Worm (Caenorhabditis elegans) whole organism, L3 larva: ENCODE results near the gene cah-1.
"Not testable (repeated sequence)": the region's sequence is repeated elsewhere in the genome, so short reads cannot be mapped to it uniquely, and the experiment has no call there.

Experiments used
- mdl-1 ChIP-seq: fragments of 150-350 bp; optimal IDR thresholded peaks from 2 replicates; lab custom pipeline; 2014; ENCODE audit warnings: missing biosample characterization, missing genetic modification characterization
- nfya-1 ChIP-seq: sonication (generic microtip); optimal IDR thresholded peaks from 2 replicates; lab custom pipeline; 2017; ENCODE audit warnings: missing genetic modification characterization, mild to moderate bottlenecking, missing compliant biosample characterization, antibody characterized with exemption, moderate library complexity; ENCODE audit not compliant: insufficient read depth
- snpc-4 ChIP-seq: fragments of 150-350 bp; optimal IDR thresholded peaks from 2 replicates; lab custom pipeline; 2014; ENCODE audit warnings: missing biosample characterization, missing genetic modification characterization

DNA sequence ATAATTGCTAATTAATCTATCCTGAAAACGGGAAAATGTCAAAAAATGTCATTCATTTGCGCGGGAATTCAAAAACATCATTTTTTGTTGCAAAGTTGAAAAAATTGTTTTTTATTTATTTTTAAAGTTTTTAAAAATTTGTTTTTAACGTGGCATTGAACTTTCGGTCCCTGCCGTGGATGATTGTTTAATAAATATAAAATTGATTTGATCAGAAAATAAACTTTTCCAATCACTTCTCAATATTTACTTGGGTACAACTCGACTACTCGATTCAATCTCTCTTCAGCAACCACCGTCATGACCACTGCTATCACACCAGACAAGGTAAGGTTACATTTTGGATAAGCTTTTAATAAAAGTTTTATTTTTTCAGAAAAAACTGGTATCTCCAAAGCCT, 23.0 kb downstream of the cah-1 start, which contains the start of gene C45G9.4:
- TF ChIP-seq mdl-1 (tag; lab: Kevin White, UChicago); nfya-1 (tag; lab: Kevin White, UChicago); snpc-4: not testable (repeated sequence)
